Worm (Caenorhabditis elegans): ENCODE measurements around the gene Y40A1A.3.

Gene Y40A1A.3

ce11 chrX:2021558-2021957 lies 23.7 kb upstream of the Y40A1A.3 start:
- TF ChIP-seq him-1 (tag; optimal IDR thresholded peaks at IDR 0.05) (no peak), W03F9.2 (tag; optimal IDR thresholded peaks at IDR 0.05) (no peak), dao-5 (tag; optimal IDR thresholded peaks at IDR 0.05) (no peak)

- TF ChIP-seq him-1 (tag; optimal IDR thresholded peaks at IDR 0.05) (no peak), W03F9.2 (tag; optimal IDR thresholded peaks at IDR 0.05) (no peak)
Observed at ce11 chrX:2018848-2019247, 21.0 kb upstream of the Y40A1A.3 start, which contains the start of gene Y102A11A.3. Y102A11A.3 (plus strand) TSS chrX:2019148.

- TF ChIP-seq W03F9.2 (tag; optimal IDR thresholded peaks at IDR 0.05) (no peak), dao-5 (tag; optimal IDR thresholded peaks at IDR 0.05) (no peak), him-1 (tag; optimal IDR thresholded peaks at IDR 0.05) (no peak)
Observed at ce11 chrX:2018211-2018610, 20.4 kb upstream of the Y40A1A.3 start.

ce11 chrX:2014521-2014920 lies 16.7 kb upstream of the Y40A1A.3 start:
- TF ChIP-seq him-1 (tag; optimal IDR thresholded peaks at IDR 0.05) (no peak), dao-5 (tag; optimal IDR thresholded peaks at IDR 0.05) (no peak), W03F9.2 (tag; optimal IDR thresholded peaks at IDR 0.05) (no peak)

- no peak for TF ChIP-seq W03F9.2 (tag; optimal IDR thresholded peaks at IDR 0.05)
- TF ChIP-seq dao-5 (tag; optimal IDR thresholded peaks at IDR 0.05) = no peak
- TF ChIP-seq him-1 (tag; optimal IDR thresholded peaks at IDR 0.05) = no peak
Observed at ce11 chrX:2013912-2014311, 16.1 kb upstream of the Y40A1A.3 start.

- TF ChIP-seq him-1 (tag; optimal IDR thresholded peaks at IDR 0.05) = no peak
- TF ChIP-seq dao-5 (tag; optimal IDR thresholded peaks at IDR 0.05) = no peak
- TF ChIP-seq W03F9.2 (tag; optimal IDR thresholded peaks at IDR 0.05) = no peak
Observed at ce11 chrX:2012491-2013201, 14.8 kb upstream of the Y40A1A.3 start, which contains the start of gene Y102A11A.9. Y102A11A.9 (plus strand) TSS chrX:2013151.

ce11 chrX:2000517-2000916 lies 2.7 kb upstream of the Y40A1A.3 start:
- TF ChIP-seq dao-5 (tag; optimal IDR thresholded peaks at IDR 0.05) = no peak
- no peak for TF ChIP-seq W03F9.2 (tag; optimal IDR thresholded peaks at IDR 0.05)
- no peak for TF ChIP-seq him-1 (tag; optimal IDR thresholded peaks at IDR 0.05)

- TF ChIP-seq W03F9.2 (tag; optimal IDR thresholded peaks at IDR 0.05) (no peak), him-1 (tag; optimal IDR thresholded peaks at IDR 0.05) (no peak), dao-5 (tag; optimal IDR thresholded peaks at IDR 0.05) (no peak)
Observed at ce11 chrX:1998825-1999224, 991 bp upstream of the Y40A1A.3 start.

- no peak for TF ChIP-seq him-1 (tag; optimal IDR thresholded peaks at IDR 0.05)
- TF ChIP-seq W03F9.2 (tag; optimal IDR thresholded peaks at IDR 0.05) = no peak
- TF ChIP-seq dao-5 (tag; optimal IDR thresholded peaks at IDR 0.05) = no peak
Observed at ce11 chrX:1990434-1990833, 7.4 kb downstream of the Y40A1A.3 start, which contains the start of gene Y40A1A.2. Y40A1A.2 (plus strand) TSS chrX:1990734.

ce11 chrX:1989576-1989975 lies 8.3 kb downstream of the Y40A1A.3 start, which contains the start of gene meg-3:
meg-3 (minus strand) TSS chrX:1989607.
- TF ChIP-seq dao-5 (tag; optimal IDR thresholded peaks at IDR 0.05) (no peak), him-1 (tag; optimal IDR thresholded peaks at IDR 0.05) (no peak), W03F9.2 (tag; optimal IDR thresholded peaks at IDR 0.05) (no peak)

- TF ChIP-seq him-1 (tag; optimal IDR thresholded peaks at IDR 0.05) = no peak
- TF ChIP-seq dao-5 (tag; optimal IDR thresholded peaks at IDR 0.05) = no peak
- no peak for TF ChIP-seq W03F9.2 (tag; optimal IDR thresholded peaks at IDR 0.05)
Observed at ce11 chrX:1984831-1985230, 13.0 kb downstream of the Y40A1A.3 start.

- no peak for TF ChIP-seq him-1 (tag; optimal IDR thresholded peaks at IDR 0.05)
- TF ChIP-seq W03F9.2 (tag; optimal IDR thresholded peaks at IDR 0.05) = no peak
- no peak for TF ChIP-seq dao-5 (tag; optimal IDR thresholded peaks at IDR 0.05)
Observed at ce11 chrX:1981654-1982053, 16.2 kb downstream of the Y40A1A.3 start.

- TF ChIP-seq dao-5 (tag; optimal IDR thresholded peaks at IDR 0.05) (no peak), W03F9.2 (tag; optimal IDR thresholded peaks at IDR 0.05) (no peak), him-1 (tag; optimal IDR thresholded peaks at IDR 0.05) (no peak)
Observed at ce11 chrX:1977708-1978107, 20.1 kb downstream of the Y40A1A.3 start, which contains the start of gene F52D2.12. F52D2.12 (plus strand) TSS chrX:1978014.

ce11 chrX:1975692-1976091 lies 22.1 kb downstream of the Y40A1A.3 start, which contains the start of gene F52D2.6:
F52D2.6 (plus strand) TSS chrX:1975992.
- TF ChIP-seq him-1 (tag; optimal IDR thresholded peaks at IDR 0.05) (no peak), dao-5 (tag; optimal IDR thresholded peaks at IDR 0.05) (no peak), W03F9.2 (tag; optimal IDR thresholded peaks at IDR 0.05) (no peak)

ce11 chrX:1974699-1975098 lies 23.1 kb downstream of the Y40A1A.3 start, which contains the start of gene F52D2.5:
F52D2.5 (minus strand) TSS chrX:1974799.
- TF ChIP-seq dao-5 (tag; optimal IDR thresholded peaks at IDR 0.05) (no peak), W03F9.2 (tag; optimal IDR thresholded peaks at IDR 0.05) (no peak), him-1 (tag; optimal IDR thresholded peaks at IDR 0.05) (no peak)

Measured in whole organism, L4/young adult.